Fruit fly (Drosophila melanogaster) whole organism, adult: ENCODE results near the gene CG12948.

Source experiments
- CG12768 ChIP-seq: fragments of 200-800 bp; sonication (Bioruptor generic); optimal IDR thresholded peaks from 2 replicates; lab custom pipeline; 2017; ENCODE audit warnings: missing biosample characterization, missing genetic modification characterization, mild to moderate bottlenecking, moderate library complexity, missing genetic modification reagents
- CG14711 ChIP-seq: fragments of 200-800 bp; sonication (Bioruptor generic); optimal IDR thresholded peaks from 2 replicates; lab custom pipeline; 2018; ENCODE audit warnings: missing biosample characterization, mild to moderate bottlenecking, missing genetic modification characterization, moderate library complexity
- CG33017 ChIP-seq: fragments of 200-800 bp; sonication (Bioruptor generic); optimal IDR thresholded peaks from 2 replicates; lab custom pipeline; 2018; ENCODE audit warnings: missing biosample characterization, mild to moderate bottlenecking, missing genetic modification characterization, moderate library complexity
- CG5204 ChIP-seq: fragments of 200-800 bp; sonication (Bioruptor generic); optimal IDR thresholded peaks from 2 replicates; lab custom pipeline; 2016; ENCODE audit warnings: missing biosample characterization, missing genetic modification characterization
- CG7101 ChIP-seq: fragments of 200-800 bp; sonication (Bioruptor generic); optimal IDR thresholded peaks from 2 replicates; lab custom pipeline; 2018; ENCODE audit warnings: missing biosample characterization, mild to moderate bottlenecking, missing genetic modification characterization, moderate library complexity
- Mnt ChIP-seq: fragments of 200-800 bp; sonication (Bioruptor generic); optimal IDR thresholded peaks from 2 replicates; lab custom pipeline; 2016; ENCODE audit warnings: missing biosample characterization, mild to moderate bottlenecking, missing genetic modification characterization
- cnc ChIP-seq, 2 experiments: fragments of >200 bp; optimal IDR thresholded peaks; 2 replicates each; lab custom pipeline; 2017
- kay ChIP-seq: fragments of 200-800 bp; sonication (Bioruptor generic); peaks from one replicate; lab custom pipeline; 2016; ENCODE audit warnings: missing biosample characterization, missing genetic modification characterization, borderline replicate concordance
- pad ChIP-seq: fragments of 200-800 bp; sonication (Bioruptor generic); optimal IDR thresholded peaks from 3 replicates; lab custom pipeline; 2017; ENCODE audit warnings: missing biosample characterization, missing genetic modification characterization, mild to moderate bottlenecking, moderate library complexity, missing genetic modification reagents
- toe ChIP-seq: fragments of 200-800 bp; sonication (Bioruptor generic); optimal IDR thresholded peaks from 2 replicates; lab custom pipeline; 2016; ENCODE audit warnings: missing biosample characterization, missing genetic modification characterization

dm6 chr3R:9702567-9702966 is 45.0 kb downstream of the CG12948 start:
- TF ChIP-seq Mnt (peak; percentile 1), cnc (optimal IDR thresholded peaks at IDR 0.05; lab: Kevin White, UChicago) (no peak), CG12768 (no peak), CG5204 (GFP tag; lab: Kevin White, UChicago) (no peak), CG7101 (tag; lab: Kevin White, UChicago) (peak; percentile 52), kay (GFP tag; lab: Kevin White, UChicago) (peak; percentile 79), pad (GFP tag; lab: Kevin White, UChicago) (no peak), CG33017 (tag; lab: Kevin White, UChicago) (no peak), toe (no peak), CG14711 (peak; percentile 53)
